Fruit fly (Drosophila melanogaster): ENCODE results near the gene TotX.

DNA sequence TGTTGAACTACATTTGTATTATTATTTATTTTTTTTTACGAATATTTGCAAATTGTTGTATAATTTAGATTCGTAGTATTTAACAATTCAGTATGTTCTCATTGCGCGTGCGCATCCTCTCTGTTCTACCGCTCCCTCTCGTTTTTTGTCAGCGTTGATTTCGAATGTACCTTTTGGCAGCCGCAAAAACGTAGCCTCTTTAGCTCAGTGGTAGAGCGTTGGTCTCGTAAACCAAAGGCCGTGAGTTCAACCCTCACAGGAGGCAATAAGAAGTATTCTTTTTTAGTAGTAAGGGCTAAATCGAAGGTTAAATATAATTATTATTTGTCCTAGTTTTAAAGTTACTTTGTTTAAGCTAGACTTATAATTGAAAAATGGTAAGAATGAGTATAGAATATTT, 14.8 kb downstream of the TotX start:
- TF ChIP-seq h (optimal IDR thresholded peaks at IDR 0.05) = no peak
- no peak for TF ChIP-seq psq (optimal IDR thresholded peaks at IDR 0.05)
- TF ChIP-seq insv (optimal IDR thresholded peaks at IDR 0.05) = no peak
- TF ChIP-seq Sin3A (optimal IDR thresholded peaks at IDR 0.05) = no peak
- no peak for TF ChIP-seq Myc (optimal IDR thresholded peaks at IDR 0.05)
